Worm (Caenorhabditis elegans) whole organism, midembryonic: Measurements from ENCODE around the gene F41C3.11.

ENCODE experiments used
- T22C8.4 ChIP-seq: fragments of 200-800 bp; sonication (Bioruptor generic); IDR thresholded peaks from 2 replicates; pipeline ENCODE4 v1.3.6; 2022; ENCODE audit warnings: missing genetic modification characterization, missing compliant biosample characterization
- ref-1 ChIP-seq: fragments of 200-800 bp; sonication (Bioruptor generic); conservative IDR thresholded peaks from 2 replicates; pipeline ENCODE4 v1.3.6; 2022; ENCODE audit warnings: missing genetic modification reagents, missing genetic modification characterization, missing compliant biosample characterization
- tab-1 ChIP-seq: fragments of 200-800 bp; sonication (Bioruptor generic); IDR thresholded peaks from 2 replicates; pipeline ENCODE4 v1.3.6; 2022; ENCODE audit warnings: missing genetic modification characterization, missing compliant biosample characterization

ce11 chrII:4749581-4749980, 15.8 kb upstream of the F41C3.11 start, which contains the start of gene F41C3.2:
- TF ChIP-seq T22C8.4 (GFP tag; lab: Robert Waterston, UW) (no peak), tab-1 (GFP tag; lab: Robert Waterston, UW) (no peak), ref-1 (GFP tag; lab: Robert Waterston, UW) (no peak)
